Worm (Caenorhabditis elegans): ENCODE measurements around the gene F44B9.5.

ce11 chrIII:8029487-8029886, 13.1 kb upstream of the F44B9.5 start, which contains the start of gene F44B9.8:
- TF ChIP-seq nhr-10 (tag; optimal IDR thresholded peaks at IDR 0.05) (no peak), nhr-237 (tag; optimal IDR thresholded peaks at IDR 0.05) (no peak), unc-62 (GFP tag; optimal IDR thresholded peaks at IDR 0.05) (no peak), lin-39 (tag; optimal IDR thresholded peaks at IDR 0.05) (no peak), snpc-4 (tag; optimal IDR thresholded peaks at IDR 0.05) (no peak)
